Worm (Caenorhabditis elegans) whole organism, L3 larva: ENCODE data around the gene Y26E6A.2.

Experiments used
- aly-2 ChIP-seq: fragments of 150-350 bp; optimal IDR thresholded peaks from 2 replicates; lab custom pipeline; 2014; ENCODE audit warnings: missing biosample characterization, missing genetic modification characterization
- ama-1 ChIP-seq: fragments of 150-350 bp; optimal IDR thresholded peaks from 2 replicates; lab custom pipeline; 2018
- ceh-82 ChIP-seq: fragments of 150-350 bp; optimal IDR thresholded peaks from 2 replicates; lab custom pipeline; 2014; ENCODE audit warnings: missing biosample characterization, missing genetic modification characterization
- fkh-2 ChIP-seq: fragments of 150-350 bp; optimal IDR thresholded peaks from 2 replicates; lab custom pipeline; 2014; ENCODE audit warnings: missing biosample characterization, missing genetic modification reagents, missing genetic modification characterization
- jun-1 ChIP-seq: fragments of 150-350 bp; optimal IDR thresholded peaks from 2 replicates; lab custom pipeline; 2014; ENCODE audit warnings: missing biosample characterization, missing genetic modification reagents, missing genetic modification characterization
- mdl-1 ChIP-seq: fragments of 150-350 bp; optimal IDR thresholded peaks from 2 replicates; lab custom pipeline; 2014; ENCODE audit warnings: missing biosample characterization, missing genetic modification characterization
- nhr-77 ChIP-seq: fragments of 150-350 bp; optimal IDR thresholded peaks from 2 replicates; lab custom pipeline; 2014; ENCODE audit warnings: missing biosample characterization, missing genetic modification characterization
- pqm-1 ChIP-seq: fragments of 150-350 bp; optimal IDR thresholded peaks from 2 replicates; lab custom pipeline; 2017; ENCODE audit warnings: missing biosample characterization, missing genetic modification characterization, inconsistent platforms
- unc-62 ChIP-seq: fragments of 150-350 bp; sonication (generic microtip); optimal IDR thresholded peaks from 4 replicates; lab custom pipeline; 2014; ENCODE audit warnings: missing biosample characterization, missing genetic modification reagents, missing genetic modification characterization
- ztf-4 ChIP-seq: fragments of 150-350 bp; optimal IDR thresholded peaks from 2 replicates; lab custom pipeline; 2014; ENCODE audit warnings: missing biosample characterization, missing genetic modification characterization

DNA sequence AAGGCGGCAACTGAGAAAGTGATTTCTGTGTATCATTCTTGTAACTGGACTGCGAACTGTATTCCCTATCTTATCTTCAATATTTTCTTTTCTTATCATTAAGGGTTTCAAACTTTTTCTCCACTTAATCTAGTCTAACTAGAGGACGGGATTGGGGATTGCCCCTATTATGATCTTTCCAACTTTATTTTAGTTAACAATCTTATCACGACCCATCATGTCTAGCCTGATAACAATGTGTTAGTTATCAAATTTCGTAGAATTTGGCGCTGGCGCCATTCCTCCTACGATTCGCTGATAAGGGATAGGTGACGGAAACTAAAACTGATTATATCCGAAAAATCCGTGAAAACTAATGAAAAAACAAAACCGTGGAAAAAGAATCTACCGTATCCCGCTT is 23.2 kb upstream of the Y26E6A.2 start:
- TF ChIP-seq aly-2 (tag; lab: Kevin White, UChicago) (no peak), pqm-1 (tag; lab: Kevin White, UChicago) (peak; percentile 94), fkh-2 (tag; lab: Kevin White, UChicago) (no peak), jun-1 (tag; lab: Kevin White, UChicago) (no peak), ceh-82 (tag; lab: Kevin White, UChicago) (no peak), ztf-4 (tag; lab: Kevin White, UChicago) (no peak), mdl-1 (tag; lab: Kevin White, UChicago) (no peak), ama-1 (no peak), nhr-77 (tag; lab: Kevin White, UChicago) (no peak), unc-62 (GFP tag; lab: Kevin White, UChicago) (no peak)
